Worm (Caenorhabditis elegans) whole organism, L2 larva: ENCODE data around the gene tbx-37.

Experiments
- egl-27 ChIP-seq: sonication (generic microtip); optimal IDR thresholded peaks from 3 replicates; lab custom pipeline; 2017; ENCODE audit warnings: missing biosample characterization, missing genetic modification reagents, missing genetic modification characterization
- nhr-129 ChIP-seq: fragments of 150-350 bp; optimal IDR thresholded peaks from 2 replicates; lab custom pipeline; 2014; ENCODE audit warnings: missing biosample characterization, missing genetic modification characterization
- ztf-4 ChIP-seq: fragments of 150-350 bp; optimal IDR thresholded peaks from 2 replicates; lab custom pipeline; 2014; ENCODE audit warnings: missing biosample characterization, missing genetic modification characterization

ce11 chrIII:11238790-11239189 lies 11.9 kb upstream of the tbx-37 start:
- no peak for TF ChIP-seq nhr-129 (tag; lab: Kevin White, UChicago)
- TF ChIP-seq egl-27 (tag; lab: Kevin White, UChicago): no peak
- no peak for TF ChIP-seq ztf-4
